Fruit fly (Drosophila melanogaster) S2 (cell line): ENCODE data around the gene CG10853.

Experiments
- CG8478 ChIP-seq: fragments of >200 bp; optimal IDR thresholded peaks from 2 replicates; lab custom pipeline; 2018
- CTCF ChIP-seq, 2 experiments: fragments of >200 bp; optimal IDR thresholded peaks; 2 replicates each; lab custom pipeline; 2018

Gene CG10853

dm6 chr3L:3928205-3928942 lies 19.3 kb upstream of the CG10853 start:
- TF ChIP-seq CTCF (optimal IDR thresholded peaks at IDR 0.05; lab: Kevin White, UChicago) = no peak
- no peak for TF ChIP-seq CG8478

dm6 chr3L:3928943-3929785 lies 18.5 kb upstream of the CG10853 start:
- TF ChIP-seq CG8478 (no peak), CTCF (optimal IDR thresholded peaks at IDR 0.05; lab: Kevin White, UChicago) (no peak)

DNA sequence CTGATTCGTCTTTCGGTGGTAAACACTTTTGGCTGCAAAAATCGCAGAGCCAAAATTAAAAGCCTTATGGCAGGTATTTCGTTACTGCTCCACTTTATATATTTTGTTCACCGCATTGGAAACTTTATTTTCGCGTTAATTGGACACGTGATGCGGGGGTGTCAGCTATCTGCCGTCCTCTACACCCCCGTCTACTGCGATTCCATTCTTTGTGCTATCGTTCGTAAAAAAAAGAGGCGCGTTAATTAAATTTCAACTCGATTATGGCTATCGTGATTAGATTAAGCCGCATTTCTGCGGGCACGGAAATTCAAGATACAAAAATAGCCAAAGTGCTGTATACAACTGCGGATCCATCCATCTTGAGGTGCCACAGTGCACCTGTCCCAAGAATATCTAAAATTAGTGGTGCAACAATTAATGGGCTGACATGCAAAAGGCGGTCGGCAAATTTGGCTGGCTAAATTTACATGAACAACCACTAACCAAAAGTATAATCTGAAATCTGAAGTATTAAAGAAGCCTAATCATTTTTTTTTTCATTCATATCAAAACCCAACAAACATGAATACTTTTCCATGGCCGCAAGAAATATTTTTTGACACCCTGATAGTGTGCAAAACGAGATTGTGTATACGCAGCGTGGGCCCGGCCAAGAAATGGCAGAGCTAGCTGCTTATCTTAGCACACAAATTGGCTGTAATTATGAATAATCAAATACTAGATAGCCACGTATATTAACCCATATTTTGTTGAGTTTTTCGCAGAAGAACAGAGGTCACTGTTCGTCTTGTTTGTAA lies 17.5 kb upstream of the CG10853 start:
- TF ChIP-seq CTCF (optimal IDR thresholded peaks at IDR 0.05; lab: Kevin White, UChicago) = no peak
- no peak for TF ChIP-seq CG8478

- no peak for TF ChIP-seq CG8478
- TF ChIP-seq CTCF (optimal IDR thresholded peaks at IDR 0.05; lab: Kevin White, UChicago) = no peak
Observed at dm6 chr3L:3930930-3931329, 16.8 kb upstream of the CG10853 start.

DNA sequence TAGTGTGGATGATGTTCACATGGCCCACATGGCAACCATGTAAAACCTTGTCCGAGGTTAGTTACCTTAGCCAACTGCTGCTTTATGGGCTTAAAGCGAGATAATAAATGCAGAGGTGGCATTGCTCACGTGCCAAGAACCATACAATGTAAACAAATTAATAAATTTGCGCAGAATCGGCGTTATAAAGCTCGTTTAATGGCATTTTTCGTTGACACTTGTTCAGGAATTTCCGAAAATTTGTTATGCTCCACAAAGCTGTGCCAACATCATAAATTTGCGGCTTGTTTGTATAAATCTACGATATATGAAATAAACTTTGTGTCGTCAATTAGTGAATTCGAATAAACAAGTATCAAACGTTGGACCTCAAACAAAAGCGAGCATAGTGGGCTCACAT lies 15.9 kb upstream of the CG10853 start:
- TF ChIP-seq CTCF (optimal IDR thresholded peaks at IDR 0.05; lab: Kevin White, UChicago) (no peak), CG8478 (no peak)

- TF ChIP-seq CG8478 (no peak), CTCF (optimal IDR thresholded peaks at IDR 0.05; lab: Kevin White, UChicago) (no peak)
Observed at dm6 chr3L:3932742-3933289, 14.9 kb upstream of the CG10853 start.

- TF ChIP-seq CTCF (optimal IDR thresholded peaks at IDR 0.05; lab: Kevin White, UChicago) (no peak), CG8478 (no peak)
Observed at dm6 chr3L:3933599-3933998, 14.1 kb upstream of the CG10853 start.

DNA sequence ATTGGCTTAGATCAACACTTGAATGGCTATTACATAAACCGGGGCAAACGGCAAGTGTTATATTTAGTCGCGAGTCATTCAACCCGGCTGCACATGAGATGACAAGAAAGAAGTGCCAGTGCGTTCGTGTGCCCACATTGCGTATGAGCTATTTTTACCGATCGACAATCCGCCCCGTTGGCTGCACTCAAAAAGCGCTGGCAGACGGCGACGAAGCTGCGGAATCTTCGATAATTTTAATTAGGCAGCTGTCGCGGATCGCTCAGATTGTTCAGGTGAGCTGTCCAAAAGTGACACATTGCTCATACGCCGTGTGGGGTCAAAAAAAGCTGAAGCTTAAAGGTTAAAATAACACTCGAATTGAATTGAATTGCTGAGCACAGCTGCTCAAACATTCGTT lies 13.6 kb upstream of the CG10853 start:
- TF ChIP-seq CG8478 (no peak), CTCF (optimal IDR thresholded peaks at IDR 0.05; lab: Kevin White, UChicago) (no peak)

DNA sequence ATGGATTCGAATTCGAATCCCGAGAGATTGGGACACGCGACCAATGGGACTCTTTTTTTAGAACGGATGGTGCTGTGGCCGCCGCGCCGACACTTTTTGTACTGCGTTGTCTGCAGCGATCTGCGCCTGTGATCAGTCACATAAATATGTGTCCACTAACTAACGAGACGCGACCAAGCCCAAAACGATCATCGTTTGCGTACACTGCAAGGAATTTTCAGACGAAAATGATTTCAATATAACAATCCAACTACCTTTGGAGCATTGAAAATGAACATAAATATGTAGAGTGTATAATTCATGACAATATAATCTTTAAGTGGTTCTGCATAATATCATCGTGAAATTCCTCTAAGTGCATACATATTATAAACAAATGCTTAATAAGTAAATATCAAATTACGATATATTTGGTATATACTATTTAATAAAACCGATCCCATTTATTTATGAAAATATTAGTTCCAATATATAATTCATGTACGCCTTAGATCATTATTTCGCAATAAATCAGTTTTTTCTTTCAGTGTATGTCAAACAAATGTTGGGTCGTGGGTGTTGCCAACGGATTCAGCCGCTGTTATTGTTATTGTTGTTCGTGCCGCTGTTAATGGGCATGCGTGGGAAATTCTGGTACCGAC lies 12.0 kb upstream of the CG10853 start, which contains the start of gene Eip63F-1:
Gene Eip63F-1 (minus strand): TSS at position 51 of the 641 bp plus-strand sequence.
- no peak for TF ChIP-seq CTCF (optimal IDR thresholded peaks at IDR 0.05; lab: Kevin White, UChicago)
- TF ChIP-seq CG8478 = no peak

DNA sequence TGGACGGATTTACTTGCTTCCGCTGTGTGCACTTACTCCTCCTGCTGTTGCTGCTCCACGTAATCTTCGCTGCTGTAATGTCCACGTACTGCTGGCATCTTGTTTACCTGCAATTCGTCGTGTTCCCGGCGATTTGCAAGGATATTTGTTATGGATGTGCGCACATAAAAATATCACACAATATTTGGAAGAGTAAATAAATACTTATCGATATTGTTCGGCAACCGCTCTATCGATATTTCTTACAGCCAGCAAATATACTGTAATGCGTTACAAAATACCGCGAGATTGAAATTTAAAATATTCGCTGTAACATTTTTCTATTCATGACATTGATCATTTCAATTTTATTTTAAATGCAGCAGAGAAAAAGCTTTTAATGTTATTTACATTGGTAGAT lies 9.9 kb upstream of the CG10853 start, which contains the start of gene CG10866:
Gene CG10866 (minus strand): TSS at position 187 of the 400 bp plus-strand sequence.
- TF ChIP-seq CG8478 (no peak), CTCF (optimal IDR thresholded peaks at IDR 0.05; lab: Kevin White, UChicago) (no peak)

DNA sequence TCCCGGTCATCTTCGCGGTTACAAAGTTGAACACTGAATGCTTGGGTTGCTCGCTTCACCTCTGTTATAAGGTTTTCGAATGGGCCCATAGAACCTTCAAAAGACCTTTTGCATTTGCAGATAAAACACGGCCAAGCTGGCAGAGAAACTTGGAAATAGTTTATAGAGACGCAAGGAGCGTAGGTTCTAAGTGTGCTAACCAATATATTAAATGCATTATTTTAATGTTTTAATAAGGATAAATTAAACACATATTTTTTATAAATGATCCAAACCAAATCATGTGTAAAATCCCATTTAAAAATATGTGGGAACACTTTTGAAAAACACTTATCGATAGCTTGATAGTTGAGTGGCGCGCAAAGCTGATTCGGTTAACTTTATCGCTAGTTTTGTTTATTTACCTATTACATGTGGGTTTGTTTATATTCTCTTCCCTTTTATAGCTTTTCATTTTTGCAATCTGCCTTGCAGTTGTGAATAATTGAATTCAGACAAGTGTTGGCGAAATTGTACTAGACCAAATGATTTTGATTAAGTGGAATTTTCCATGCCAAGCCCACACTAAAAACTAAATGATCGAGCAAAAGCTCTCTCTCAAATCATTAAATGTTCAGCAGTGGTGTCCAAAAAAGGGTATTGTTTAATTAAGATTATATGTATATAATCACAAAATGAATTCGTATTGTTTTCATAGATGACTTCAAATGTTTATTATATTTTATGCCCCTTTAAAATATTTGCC lies 7.4 kb upstream of the CG10853 start, which contains the start of gene CG12766:
Gene CG12766 (minus strand): TSS at position 51 of the 745 bp plus-strand sequence.
- TF ChIP-seq CTCF (optimal IDR thresholded peaks at IDR 0.05; lab: Kevin White, UChicago) = no peak
- TF ChIP-seq CG8478 = no peak

DNA sequence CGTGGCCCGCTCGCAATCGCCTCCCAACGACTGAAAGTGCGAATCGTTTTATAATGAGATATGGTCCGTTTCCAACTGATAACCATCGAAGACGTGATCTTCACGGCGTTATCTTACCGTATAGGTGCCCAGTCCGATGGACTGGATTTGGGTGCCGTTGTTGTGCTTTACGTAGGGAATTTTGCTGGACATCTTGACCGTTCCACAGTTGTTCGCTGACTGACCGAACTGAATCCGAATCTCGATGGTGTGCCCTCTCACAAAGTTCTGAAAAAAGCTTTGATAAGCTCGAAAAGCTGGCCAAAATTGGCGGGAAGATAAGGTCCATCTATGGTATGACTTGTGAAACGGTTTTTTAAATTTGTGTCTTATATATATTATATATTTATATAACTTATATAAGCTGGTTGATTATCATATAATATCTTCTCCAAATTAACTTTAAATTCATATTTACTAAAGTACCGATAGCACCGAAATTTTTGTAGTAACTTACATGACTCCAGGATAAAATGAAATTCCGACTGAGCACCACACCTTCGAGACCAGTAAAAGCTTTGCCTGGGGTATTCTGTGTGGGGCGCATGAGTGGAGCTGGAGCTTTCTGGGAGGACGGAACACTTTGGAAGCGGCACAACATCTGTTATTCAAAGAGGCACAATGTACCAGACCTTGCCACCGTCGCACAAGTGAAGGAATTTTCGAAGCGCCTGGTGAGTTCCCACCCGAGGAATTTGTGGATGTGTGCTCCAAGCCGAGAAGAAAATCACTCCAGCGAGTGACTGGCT lies 5.3 kb upstream of the CG10853 start, which contains the start of the genes CG10863 and CG14982:
Gene CG10863 (minus strand): TSS at position 225 of the 788 bp plus-strand sequence.
Gene CG14982 (plus strand): TSS at position 470 of the 788 bp plus-strand sequence.
- TF ChIP-seq CG8478 (no peak), CTCF (optimal IDR thresholded peaks at IDR 0.05; lab: Kevin White, UChicago) (no peak)

dm6 chr3L:3949205-3949604 lies 1.5 kb downstream of the CG10853 start, which contains the start of gene CG14983:
Gene CG14983, minus strand, starts transcription at chr3L:3949305.
- TF ChIP-seq CG8478 (no peak), CTCF (optimal IDR thresholded peaks at IDR 0.05; lab: Kevin White, UChicago) (no peak)
